Worm (Caenorhabditis elegans): ENCODE measurements around the gene fbxa-105.

DNA sequence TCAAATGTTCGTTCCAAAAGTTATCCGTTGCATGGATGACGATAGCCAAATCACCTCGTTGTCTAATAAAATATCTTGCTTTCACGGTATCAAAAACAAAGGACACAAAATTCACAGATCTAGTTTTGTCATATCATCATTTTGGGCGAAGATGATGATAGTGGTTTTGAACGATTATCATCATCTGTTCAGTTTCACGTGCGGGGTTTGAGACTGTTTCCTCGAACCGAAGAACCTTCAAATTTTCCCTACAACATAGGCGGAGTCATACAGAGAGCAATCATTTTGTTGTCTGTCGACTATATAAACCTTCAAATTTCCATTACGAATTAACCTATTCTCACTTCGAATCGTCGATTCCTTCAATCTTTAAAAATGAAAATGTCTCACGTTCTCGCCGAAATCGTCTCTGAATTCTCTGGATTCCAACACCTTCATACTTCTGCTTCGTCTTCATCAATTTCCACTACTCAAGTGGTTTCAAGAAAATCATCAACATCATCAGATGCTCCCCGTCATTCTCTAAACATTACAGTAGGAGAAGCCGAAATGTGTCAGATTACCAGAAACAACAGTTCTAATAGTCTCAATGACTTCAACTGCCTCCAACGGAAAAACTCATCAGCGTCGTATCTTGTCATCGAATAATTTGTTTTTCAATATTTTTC lies 21.4 kb upstream of the fbxa-105 start, which contains the start of gene F18E3.11:
- TF ChIP-seq mdl-1 (tag; optimal IDR thresholded peaks at IDR 0.05) (peak in 1 of 2 experiments; percentile 64), lin-13 (GFP tag; optimal IDR thresholded peaks at IDR 0.05) (no peak), lin-35 (GFP tag; optimal IDR thresholded peaks at IDR 0.05) (peak in 1 of 2 experiments; percentile 26), nhr-237 (tag; optimal IDR thresholded peaks at IDR 0.05) (no peak), mab-9 (GFP tag; IDR thresholded peaks at IDR 0.05) (no peak), dsc-1 (tag; optimal IDR thresholded peaks at IDR 0.05) (no peak), lin-15B (tag; optimal IDR thresholded peaks at IDR 0.05) (no peak), rnt-1 (tag; optimal IDR thresholded peaks at IDR 0.05) (no peak)

All from whole organism, L1 larva.